Worm (Caenorhabditis elegans): ENCODE measurements around the gene fib-1.

The fib-1 gene

DNA sequence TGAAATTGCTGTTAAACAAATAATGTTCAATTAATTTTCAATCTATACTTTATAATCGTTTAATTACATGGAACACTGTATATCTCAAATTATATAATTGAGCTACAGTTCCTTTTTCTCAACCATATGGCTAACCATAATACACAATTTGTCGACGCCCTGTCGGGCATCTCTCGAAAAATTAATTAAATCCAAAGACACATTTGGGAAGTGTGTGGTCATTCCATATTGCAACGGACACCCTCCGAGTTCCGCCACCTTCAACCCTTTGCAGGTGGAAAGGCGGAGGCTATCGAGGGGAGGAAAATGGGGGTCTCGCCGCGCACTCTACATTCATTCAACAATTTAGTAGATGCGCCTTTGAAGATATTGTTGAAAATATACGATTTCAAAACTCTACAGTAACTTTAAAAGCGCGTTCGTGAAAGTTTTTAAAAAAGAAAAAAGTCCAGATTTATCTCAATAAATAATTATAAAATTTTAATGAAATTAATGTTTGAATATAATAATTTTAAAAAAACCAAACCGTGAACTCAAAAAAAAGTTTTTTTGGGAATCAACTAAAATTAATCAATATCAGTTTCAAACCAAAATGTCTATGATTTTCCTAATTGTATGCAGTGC, 27.0 kb upstream of the fib-1 start, which contains the start of gene F14H8.8 (continued):
- TF ChIP-seq nfyb-1 (GFP tag; IDR thresholded peaks at IDR 0.05) = 0 out of 2 replicates have a peak, but pooled peaks have one; percentile 15
- TF ChIP-seq snpc-3.4 (tag; optimal IDR thresholded peaks at IDR 0.05) = peak; percentile 96
- TF ChIP-seq attf-6 (GFP tag; IDR thresholded peaks at IDR 0.05) = peak; percentile 72
- TF ChIP-seq madf-6 (GFP tag; IDR thresholded peaks at IDR 0.05) = peak; percentile 88
- peak; percentile 77 for TF ChIP-seq tbp1 (GFP tag; optimal IDR thresholded peaks at IDR 0.05)
- peak; percentile 80 for TF ChIP-seq rcor-1 (GFP tag; IDR thresholded peaks at IDR 0.05)
- no peak for TF ChIP-seq hmg-20 (GFP tag; IDR thresholded peaks at IDR 0.05)
- peak; percentile 14 for TF ChIP-seq B0261.1 (tag; optimal IDR thresholded peaks at IDR 0.05)
- peak; percentile 75 for TF ChIP-seq hsf-1 (GFP tag; IDR thresholded peaks at IDR 0.05)
- peak; percentile 86 for TF ChIP-seq pbrm-1 (GFP tag; IDR thresholded peaks at IDR 0.05)
- TF ChIP-seq lin-54 (GFP tag; optimal IDR thresholded peaks at IDR 0.05) = peak; percentile 47
- TF ChIP-seq him-1 (tag; optimal IDR thresholded peaks at IDR 0.05) = peak; percentile 93
- TF ChIP-seq die-1 (tag; optimal IDR thresholded peaks at IDR 0.05) = peak; percentile 4
- no peak for TF ChIP-seq lin-26 (GFP tag; IDR thresholded peaks at IDR 0.05)
- no peak for TF ChIP-seq nfya-1 (tag; optimal IDR thresholded peaks at IDR 0.05; ENCODE audit: borderline replicate concordance, insufficient read depth)

DNA sequence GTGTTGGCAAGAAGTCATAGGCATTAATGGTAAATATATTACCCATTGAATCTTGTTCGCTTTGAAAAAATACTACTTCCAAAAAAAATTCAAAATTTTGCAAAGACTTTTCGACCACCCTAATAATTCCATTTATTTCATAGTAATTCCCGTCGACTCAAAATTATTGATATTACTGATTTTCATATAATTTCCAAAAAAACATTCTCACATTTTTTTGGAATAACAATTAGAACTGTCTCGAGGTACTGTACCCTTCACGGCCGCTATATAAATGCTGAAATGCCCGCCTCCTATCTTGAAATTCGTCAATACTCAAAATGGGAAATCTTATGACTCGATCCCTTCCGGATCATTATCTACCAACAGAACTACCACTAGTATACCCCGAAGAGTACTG, 21.5 kb upstream of the fib-1 start, which contains the start of gene F14H8.4:
Gene F14H8.4, plus strand, starts transcription at position 301 of the 400 bp plus-strand sequence.
- TF ChIP-seq F39B2.1 (GFP tag; IDR thresholded peaks at IDR 0.05) (no peak), ekl-4 (GFP tag; IDR thresholded peaks at IDR 0.05) (no peak), dpl-1 (GFP tag; optimal IDR thresholded peaks at IDR 0.05) (no peak), xnd-1 (tag; optimal IDR thresholded peaks at IDR 0.05) (no peak), B0019.2 (GFP tag; conservative IDR thresholded peaks at IDR 0.05) (no peak), aptf-2 (GFP tag; conservative IDR thresholded peaks at IDR 0.05) (no peak), nhr-80 (tag; optimal IDR thresholded peaks at IDR 0.05) (no peak), madf-8 (GFP tag; conservative IDR thresholded peaks at IDR 0.05) (no peak), attf-3 (GFP tag; conservative IDR thresholded peaks at IDR 0.05) (no peak), F57A8.1 (GFP tag; optimal IDR thresholded peaks at IDR 0.05) (no peak), K12H6.12 (tag; optimal IDR thresholded peaks at IDR 0.05) (no peak), nhr-120 (GFP tag; IDR thresholded peaks at IDR 0.05) (no peak), madf-6 (GFP tag; IDR thresholded peaks at IDR 0.05) (no peak), D2030.7 (GFP tag; IDR thresholded peaks at IDR 0.05) (no peak)

DNA sequence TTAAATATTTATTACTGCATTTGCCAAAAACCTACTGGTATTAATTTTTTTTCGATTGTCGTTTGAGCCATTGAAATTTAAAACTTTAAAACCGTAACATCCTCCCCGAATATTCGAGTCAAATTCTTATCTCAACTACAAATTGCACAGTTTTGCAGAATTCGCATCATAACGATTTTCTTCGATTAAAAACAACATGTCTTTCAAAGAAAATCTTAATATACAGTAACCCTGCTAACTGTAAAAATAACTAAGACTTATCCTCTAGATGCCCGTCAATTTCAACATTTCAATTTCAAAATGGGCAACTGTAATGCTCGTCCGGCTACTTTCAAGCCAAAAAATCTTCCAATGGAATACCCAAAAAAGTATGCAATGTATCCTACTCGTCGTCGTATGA, 18.7 kb upstream of the fib-1 start, which contains the start of gene F14H8.5:
Gene F14H8.5, plus strand, starts transcription at position 301 of the 400 bp plus-strand sequence.
- no peak for TF ChIP-seq attf-5 (GFP tag; optimal IDR thresholded peaks at IDR 0.05)
- TF ChIP-seq F49E8.2 (tag; optimal IDR thresholded peaks at IDR 0.05; ENCODE audit: insufficient read depth) = no peak
- TF ChIP-seq mcd-1 (GFP tag; IDR thresholded peaks at IDR 0.05) = no peak
- no peak for TF ChIP-seq F37B4.10 (GFP tag; IDR thresholded peaks at IDR 0.05)
- no peak for TF ChIP-seq F55B11.4 (tag; optimal IDR thresholded peaks at IDR 0.05; ENCODE audit: borderline replicate concordance, insufficient read depth)
- no peak for TF ChIP-seq ztf-3 (GFP tag; optimal IDR thresholded peaks at IDR 0.05)
- no peak for TF ChIP-seq akir-1 (GFP tag; optimal IDR thresholded peaks at IDR 0.05)
- no peak for TF ChIP-seq mxl-1 (tag; optimal IDR thresholded peaks at IDR 0.05)
- no peak for TF ChIP-seq let-607 (tag; optimal IDR thresholded peaks at IDR 0.05)
- no peak for TF ChIP-seq pha-4 (tag; optimal IDR thresholded peaks at IDR 0.05)
- no peak for TF ChIP-seq ceh-40 (GFP tag; IDR thresholded peaks at IDR 0.05)
- TF ChIP-seq bed-2 (GFP tag; IDR thresholded peaks at IDR 0.05) = no peak
- TF ChIP-seq F39B2.1 (GFP tag; IDR thresholded peaks at IDR 0.05) = no peak
- no peak for TF ChIP-seq nfya-1 (tag; optimal IDR thresholded peaks at IDR 0.05; ENCODE audit: borderline replicate concordance, insufficient read depth)
- TF ChIP-seq nhr-120 (GFP tag; IDR thresholded peaks at IDR 0.05) = no peak

Measured in whole organism, young adult.